Worm (Caenorhabditis elegans): ENCODE measurements around the gene C16E9.1.

Gene C16E9.1

DNA sequence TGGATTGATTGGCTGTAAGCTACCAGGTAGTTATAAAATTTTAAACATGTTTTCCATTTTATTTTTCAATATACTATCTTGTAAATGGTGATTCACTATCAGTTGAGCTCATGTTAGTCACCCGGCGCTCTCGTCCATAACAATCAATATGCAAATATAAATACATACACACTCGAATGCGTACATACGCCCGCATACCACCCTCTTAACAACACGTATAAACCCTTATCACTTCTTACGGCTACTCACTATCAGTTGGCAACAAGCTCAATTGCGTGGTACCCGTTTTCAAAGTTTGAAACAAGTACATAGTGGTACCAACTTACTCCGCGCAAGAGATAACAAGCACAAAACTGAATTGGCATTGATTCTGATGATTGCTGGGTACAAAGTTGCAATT, 13.1 kb upstream of the C16E9.1 start:
- TF ChIP-seq swsn-7 (tag; optimal IDR thresholded peaks at IDR 0.05) (no peak), fkh-4 (tag; optimal IDR thresholded peaks at IDR 0.05; ENCODE audit: borderline replicate concordance) (no peak), ceh-88 (GFP tag; IDR thresholded peaks at IDR 0.05) (no peak), elt-2 (tag; optimal IDR thresholded peaks at IDR 0.05) (peak; percentile 68), ceh-63 (GFP tag; optimal IDR thresholded peaks at IDR 0.05) (no peak), lin-14 (GFP tag; optimal IDR thresholded peaks at IDR 0.05) (peak; percentile 2)

ce11 chrX:6928578-6928977, 11.4 kb upstream of the C16E9.1 start, which contains the start of gene F14B8.5:
TSS of gene F14B8.5 (minus strand) at chrX:6928704.
- TF ChIP-seq nhr-85 (tag), result peak; percentile 33
- peak; percentile 48 for TF ChIP-seq elt-2 (tag; optimal IDR thresholded peaks at IDR 0.05)
- TF ChIP-seq sox-4 (tag; optimal IDR thresholded peaks at IDR 0.05), result no peak

DNA sequence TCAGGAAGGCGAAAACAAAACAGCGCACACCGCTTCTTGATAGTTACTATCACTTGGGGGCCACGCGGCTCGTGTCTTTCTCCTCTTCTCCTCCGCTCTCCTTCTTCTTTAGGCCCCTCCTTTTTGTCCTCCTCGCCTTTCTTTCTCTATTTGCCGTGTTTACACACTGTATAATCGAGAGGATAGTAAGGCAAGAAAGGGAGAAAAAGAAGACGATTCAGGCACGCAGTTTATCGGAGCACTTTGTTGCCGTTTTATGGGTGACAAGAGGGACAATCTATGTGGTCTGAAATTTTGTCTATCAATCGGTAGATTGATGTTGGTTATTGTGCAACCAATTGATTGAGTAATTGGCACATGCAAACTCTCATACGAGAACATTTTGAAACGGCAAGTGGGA, 7.9 kb upstream of the C16E9.1 start, which contains the start of gene F14B8.6:
Gene F14B8.6, minus strand, starts transcription at position 292 of the 400 bp plus-strand sequence.
- TF ChIP-seq nhr-237 (tag; optimal IDR thresholded peaks at IDR 0.05) (no peak), sptf-1 (tag; optimal IDR thresholded peaks at IDR 0.05) (no peak), ztf-4 (tag; optimal IDR thresholded peaks at IDR 0.05) (no peak), zag-1 (tag; optimal IDR thresholded peaks at IDR 0.05) (no peak), lin-14 (GFP tag; optimal IDR thresholded peaks at IDR 0.05) (no peak), sup-37 (GFP tag; optimal IDR thresholded peaks at IDR 0.05) (no peak), ceh-63 (GFP tag; optimal IDR thresholded peaks at IDR 0.05) (no peak), elt-2 (tag; optimal IDR thresholded peaks at IDR 0.05) (peak; percentile 68), Y116A8C.19 (tag; optimal IDR thresholded peaks at IDR 0.05; ENCODE audit: borderline replicate concordance) (no peak), vab-15 (tag; optimal IDR thresholded peaks at IDR 0.05) (no peak), lin-35 (GFP tag; optimal IDR thresholded peaks at IDR 0.05) (peak in 1 of 2 experiments; percentile 33), lir-3 (tag; optimal IDR thresholded peaks at IDR 0.05; ENCODE audit: poor library complexity) (no peak), fkh-10 (GFP tag; optimal IDR thresholded peaks at IDR 0.05) (no peak), efl-3 (GFP tag; optimal IDR thresholded peaks at IDR 0.05) (no peak), nhr-47 (tag; optimal IDR thresholded peaks at IDR 0.05) (no peak), nhr-11 (tag; optimal IDR thresholded peaks at IDR 0.05) (no peak), skn-1 (tag; optimal IDR thresholded peaks at IDR 0.05) (no peak), ztf-11 (tag; optimal IDR thresholded peaks at IDR 0.05) (no peak), unc-86 (tag; optimal IDR thresholded peaks at IDR 0.05) (no peak), blmp-1 (tag; optimal IDR thresholded peaks at IDR 0.05) (peak; percentile 18), mep-1 (tag; optimal IDR thresholded peaks at IDR 0.05) (no peak), zip-4 (GFP tag; optimal IDR thresholded peaks at IDR 0.05) (no peak)

DNA sequence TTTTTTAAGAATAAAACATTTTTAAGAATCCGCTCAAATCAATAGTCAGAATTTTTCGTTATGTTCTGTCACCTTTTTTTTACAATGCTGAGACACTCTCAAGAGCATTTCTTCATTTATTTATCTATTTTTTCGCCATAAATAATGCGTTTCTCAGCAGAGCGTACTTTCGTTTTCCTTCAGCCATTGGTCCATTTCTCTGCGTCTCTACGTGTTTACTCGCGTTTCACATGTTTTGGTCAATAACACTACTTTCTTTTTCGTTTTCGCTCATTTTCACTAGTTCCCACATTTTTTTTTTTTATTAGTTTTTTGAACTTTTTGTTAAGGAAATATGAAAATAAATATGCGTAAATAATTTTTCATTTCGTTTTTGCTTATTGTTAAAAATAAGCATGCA, 5.6 kb upstream of the C16E9.1 start:
- peak; percentile 63 for TF ChIP-seq nhr-20 (tag; optimal IDR thresholded peaks at IDR 0.05)
- TF ChIP-seq lin-39 (tag; optimal IDR thresholded peaks at IDR 0.05), result no peak
- peak; percentile 67 for TF ChIP-seq xbp-1 (tag; optimal IDR thresholded peaks at IDR 0.05)
- peak in 1 of 2 experiments; percentile 42 for TF ChIP-seq mdl-1 (tag; optimal IDR thresholded peaks at IDR 0.05)
- no peak for TF ChIP-seq unc-30 (tag; optimal IDR thresholded peaks at IDR 0.05)
- TF ChIP-seq skn-1 (tag; optimal IDR thresholded peaks at IDR 0.05), result peak; percentile 49
- TF ChIP-seq nhr-19 (GFP tag; conservative IDR thresholded peaks at IDR 0.05), result 0 out of 2 replicates have a peak, but pooled peaks have one; percentile 3
- TF ChIP-seq snu-23 (GFP tag; optimal IDR thresholded peaks at IDR 0.05), result peak; percentile 66
- TF ChIP-seq Y116A8C.19 (tag; optimal IDR thresholded peaks at IDR 0.05; ENCODE audit: borderline replicate concordance), result no peak
- TF ChIP-seq fkh-10 (GFP tag; optimal IDR thresholded peaks at IDR 0.05), result no peak
- peak; percentile 74 for TF ChIP-seq lin-14 (GFP tag; optimal IDR thresholded peaks at IDR 0.05)
- TF ChIP-seq lsy-2 (tag; optimal IDR thresholded peaks at IDR 0.05), result peak; percentile 40 to 69
- peak; percentile 42 to 64 for TF ChIP-seq lin-35 (GFP tag; optimal IDR thresholded peaks at IDR 0.05)
- TF ChIP-seq C04F5.9 (tag; optimal IDR thresholded peaks at IDR 0.05), result no peak
- TF ChIP-seq C16A3.4 (tag; optimal IDR thresholded peaks at IDR 0.05), result peak; percentile 19
- peak; percentile 4 for TF ChIP-seq nhr-47 (tag; optimal IDR thresholded peaks at IDR 0.05)
- no peak for TF ChIP-seq nhr-28 (tag; optimal IDR thresholded peaks at IDR 0.05)
- TF ChIP-seq ceh-82 (tag; optimal IDR thresholded peaks at IDR 0.05), result peak in 1 of 3 experiments; percentile 11
- peak; percentile 12 to 27 for TF ChIP-seq efl-1 (optimal IDR thresholded peaks at IDR 0.05)
- peak in 1 of 2 experiments; percentile 11 for TF ChIP-seq efl-1 (GFP tag; optimal IDR thresholded peaks at IDR 0.05 in 1 of 2)
- TF ChIP-seq hlh-4 (tag; optimal IDR thresholded peaks at IDR 0.05), result no peak
- TF ChIP-seq mep-1 (tag; optimal IDR thresholded peaks at IDR 0.05), result peak; percentile 74
- no peak for TF ChIP-seq egl-27 (tag; optimal IDR thresholded peaks at IDR 0.05)
- peak; percentile 11 for TF ChIP-seq rnt-1 (tag; optimal IDR thresholded peaks at IDR 0.05)
- TF ChIP-seq fos-1 (tag; optimal IDR thresholded peaks at IDR 0.05), result peak; percentile 26
- peak; percentile 100 for TF ChIP-seq blmp-1 (tag; optimal IDR thresholded peaks at IDR 0.05)
- peak; percentile 29 for TF ChIP-seq unc-86 (tag; optimal IDR thresholded peaks at IDR 0.05)
- TF ChIP-seq nhr-77 (tag; optimal IDR thresholded peaks at IDR 0.05), result no peak
